Fruit fly (Drosophila melanogaster) whole organism, embryonic: ENCODE measurements around the gene sra.

Experiments
- Bdp1 ChIP-seq: fragments of 200-800 bp; sonication (Bioruptor generic); optimal IDR thresholded peaks from 3 replicates; lab custom pipeline; 2016; ENCODE audit warnings: missing biosample characterization, missing genetic modification characterization
- CG1024 ChIP-seq: fragments of 200-800 bp; sonication (Bioruptor generic); IDR thresholded peaks from 2 replicates; pipeline ENCODE4 v1.3.6; 2022; ENCODE audit warnings: missing biosample characterization, missing genetic modification characterization
- CG10366 ChIP-seq: fragments of 200-800 bp; sonication (Bioruptor generic); IDR thresholded peaks from 2 replicates; pipeline ENCODE4 v1.3.6; 2022; ENCODE audit warnings: missing biosample characterization, missing genetic modification characterization
- CG10431 ChIP-seq: fragments of 200-800 bp; sonication (Bioruptor generic); optimal IDR thresholded peaks from 3 replicates; lab custom pipeline; 2018; ENCODE audit warnings: missing biosample characterization, mild to moderate bottlenecking, missing genetic modification characterization
- CG12071 ChIP-seq: fragments of 200-800 bp; sonication (Bioruptor generic); optimal IDR thresholded peaks from 3 replicates; lab custom pipeline; 2018; ENCODE audit warnings: missing biosample characterization, mild to moderate bottlenecking, missing genetic modification characterization
- CG12104 ChIP-seq: fragments of 200-800 bp; sonication (Bioruptor generic); optimal IDR thresholded peaks from 3 replicates; lab custom pipeline; 2016; ENCODE audit warnings: missing biosample characterization, missing genetic modification characterization
- CG12391 ChIP-seq: fragments of 200-800 bp; sonication (Bioruptor generic); optimal IDR thresholded peaks from 3 replicates; lab custom pipeline; 2018; ENCODE audit warnings: missing biosample characterization, mild to moderate bottlenecking, missing genetic modification characterization, moderate library complexity
- CG12659 ChIP-seq: fragments of 200-800 bp; sonication (Bioruptor generic); optimal IDR thresholded peaks from 3 replicates; lab custom pipeline; 2017; ENCODE audit warnings: mild to moderate bottlenecking, missing biosample characterization, missing genetic modification reagents, missing genetic modification characterization
- CG14441 ChIP-seq: fragments of 200-800 bp; sonication (Bioruptor generic); IDR thresholded peaks from 2 replicates; pipeline ENCODE4 v1.3.6; 2022; ENCODE audit warnings: missing biosample characterization, missing genetic modification characterization
- CG15514 ChIP-seq: fragments of 200-800 bp; sonication (Bioruptor generic); optimal IDR thresholded peaks from 3 replicates; lab custom pipeline; 2017; ENCODE audit warnings: missing biosample characterization, missing genetic modification characterization, mild to moderate bottlenecking, moderate library complexity, missing genetic modification reagents
- CG1603 ChIP-seq: fragments of 200-800 bp; sonication (Bioruptor generic); optimal IDR thresholded peaks from 2 replicates; lab custom pipeline; 2019; ENCODE audit warnings: missing biosample characterization, mild to moderate bottlenecking, missing genetic modification characterization, moderate library complexity
- CG1647 ChIP-seq: fragments of 200-800 bp; sonication (Bioruptor generic); optimal IDR thresholded peaks from 3 replicates; lab custom pipeline; 2016; ENCODE audit warnings: missing biosample characterization, missing genetic modification characterization
- CG18011 ChIP-seq: fragments of 200-800 bp; sonication (Bioruptor generic); optimal IDR thresholded peaks from 2 replicates; lab custom pipeline; 2017; ENCODE audit warnings: missing biosample characterization, missing genetic modification characterization, mild to moderate bottlenecking, moderate library complexity, missing genotype
- CG3065 ChIP-seq: fragments of 200-800 bp; sonication (Bioruptor generic); optimal IDR thresholded peaks from 2 replicates; lab custom pipeline; 2016; ENCODE audit warnings: missing biosample characterization, missing genetic modification characterization
- CG4424 ChIP-seq: fragments of 200-800 bp; sonication (Bioruptor generic); optimal IDR thresholded peaks from 3 replicates; lab custom pipeline; 2016; ENCODE audit warnings: missing biosample characterization, missing genetic modification characterization
- CG5180 ChIP-seq: fragments of 200-800 bp; sonication (Bioruptor generic); optimal IDR thresholded peaks from 3 replicates; lab custom pipeline; 2017; ENCODE audit warnings: missing biosample characterization, missing genetic modification characterization, mild to moderate bottlenecking, moderate library complexity, missing genetic modification reagents
- CG6791 ChIP-seq: fragments of 200-800 bp; sonication (Bioruptor generic); IDR thresholded peaks from 3 replicates; pipeline ENCODE4 v1.3.6; 2022; ENCODE audit warnings: missing biosample characterization, missing genetic modification characterization; ENCODE audit not compliant: partially characterized antibody
- CHES-1-like ChIP-seq: fragments of 200-800 bp; sonication (Bioruptor generic); optimal IDR thresholded peaks from 2 replicates; lab custom pipeline; 2016; ENCODE audit warnings: missing biosample characterization, missing genetic modification characterization
- CTCF ChIP-seq: fragments of 200-800 bp; sonication (Bioruptor generic); optimal IDR thresholded peaks from 2 replicates; lab custom pipeline; 2017; ENCODE audit warnings: missing biosample characterization, mild to moderate bottlenecking, missing genetic modification characterization, moderate library complexity
- CoRest ChIP-seq: fragments of 200-800 bp; sonication (Bioruptor generic); optimal IDR thresholded peaks from 3 replicates; lab custom pipeline; 2018; ENCODE audit warnings: missing biosample characterization, mild to moderate bottlenecking, missing genetic modification characterization, moderate library complexity
- Doc3 ChIP-seq: fragments of 200-800 bp; sonication (Bioruptor generic); IDR thresholded peaks from 3 replicates; pipeline ENCODE4 v1.3.6; 2022; ENCODE audit warnings: missing biosample characterization, missing genetic modification characterization; ENCODE audit not compliant: partially characterized antibody
- HLH4C ChIP-seq: fragments of 200-800 bp; sonication (Bioruptor generic); IDR thresholded peaks from 3 replicates; pipeline ENCODE4 v1.3.6; 2022; ENCODE audit warnings: missing biosample characterization, missing genetic modification characterization; ENCODE audit not compliant: partially characterized antibody
- Lpt ChIP-seq: fragments of >200 bp; optimal IDR thresholded peaks from 2 replicates; lab custom pipeline; 2018; ENCODE audit warnings: missing biosample characterization, missing genetic modification characterization
- Meics ChIP-seq: fragments of 200-800 bp; sonication (Bioruptor generic); optimal IDR thresholded peaks from 2 replicates; lab custom pipeline; 2017; ENCODE audit warnings: missing biosample characterization, mild to moderate bottlenecking, missing genetic modification characterization
- Six4 ChIP-seq: fragments of 200-800 bp; sonication (Bioruptor generic); optimal IDR thresholded peaks from 2 replicates; lab custom pipeline; 2016; ENCODE audit warnings: missing biosample characterization, missing genetic modification characterization
- Xbp1 ChIP-seq: fragments of 200-800 bp; sonication (Bioruptor generic); optimal IDR thresholded peaks from 3 replicates; lab custom pipeline; 2016; ENCODE audit warnings: missing biosample characterization, mild to moderate bottlenecking, missing genetic modification characterization
- ash1 ChIP-seq: fragments of 200-800 bp; sonication (Bioruptor generic); optimal IDR thresholded peaks from 2 replicates; lab custom pipeline; 2018; ENCODE audit warnings: missing biosample characterization, mild to moderate bottlenecking, missing genetic modification characterization
- bab2 ChIP-seq: fragments of 200-800 bp; sonication (Bioruptor generic); optimal IDR thresholded peaks from 2 replicates; lab custom pipeline; 2016; ENCODE audit warnings: missing biosample characterization, missing genetic modification characterization
- bbx ChIP-seq: fragments of 200-800 bp; sonication (Bioruptor generic); IDR thresholded peaks from 2 replicates; pipeline ENCODE4 v1.3.6; 2022; ENCODE audit warnings: missing biosample characterization, missing genetic modification characterization; ENCODE audit not compliant: partially characterized antibody
- chif ChIP-seq, 2 experiments: fragments of 200-800 bp; sonication (Bioruptor generic); optimal IDR thresholded peaks; 3 replicates each; lab custom pipeline; 2016; ENCODE audit warnings: missing biosample characterization in 2 of 2, missing genetic modification characterization in 2 of 2
- crc ChIP-seq: fragments of 200-800 bp; sonication (Bioruptor generic); optimal IDR thresholded peaks from 2 replicates; lab custom pipeline; 2016; ENCODE audit warnings: missing biosample characterization, missing genetic modification characterization
- dpn ChIP-seq, 2 experiments: fragments of 200-800 bp; sonication (Bioruptor generic); optimal IDR thresholded peaks; 3 replicates each; lab custom pipeline; 2016; ENCODE audit warnings: missing biosample characterization in 2 of 2, missing genetic modification characterization in 2 of 2
- fu2 ChIP-seq: fragments of 200-800 bp; sonication (Bioruptor generic); optimal IDR thresholded peaks from 2 replicates; lab custom pipeline; 2016; ENCODE audit warnings: missing biosample characterization, missing genetic modification characterization
- ham ChIP-seq: fragments of 200-800 bp; sonication (Bioruptor generic); IDR thresholded peaks from 2 replicates; pipeline ENCODE4 v1.3.6; 2022; ENCODE audit warnings: missing biosample characterization, missing genetic modification characterization
- hb ChIP-seq: fragments of 200-800 bp; sonication (Bioruptor generic); IDR thresholded peaks from 3 replicates; pipeline ENCODE4 v1.3.6; 2022; ENCODE audit warnings: missing biosample characterization, missing genetic modification characterization; ENCODE audit not compliant: partially characterized antibody
- her ChIP-seq: fragments of 200-800 bp; sonication (Bioruptor generic); optimal IDR thresholded peaks from 2 replicates; lab custom pipeline; 2016; ENCODE audit warnings: missing biosample characterization, missing genetic modification characterization
- kay ChIP-seq: fragments of 200-800 bp; sonication (Bioruptor generic); optimal IDR thresholded peaks from 2 replicates; lab custom pipeline; 2016; ENCODE audit warnings: missing biosample characterization, missing genetic modification characterization
- ken ChIP-seq: fragments of 200-800 bp; sonication (Bioruptor generic); IDR thresholded peaks from 3 replicates; pipeline ENCODE4 v1.3.6; 2022; ENCODE audit warnings: missing biosample characterization, missing genetic modification characterization
- lola ChIP-seq, 3 experiments: fragments of >200 bp in 2 of 3; fragments of 200-800 bp in 1 of 3; sonication (Bioruptor generic) in 1 of 3; optimal IDR thresholded peaks; 2 replicates each; lab custom pipeline; 2017 to 2019; ENCODE audit warnings: missing biosample characterization in 3 of 3, missing genetic modification characterization in 3 of 3, mild to moderate bottlenecking in 1 of 3, moderate library complexity in 1 of 3
- oc ChIP-seq: fragments of 200-800 bp; sonication (Bioruptor generic); optimal IDR thresholded peaks from 2 replicates; lab custom pipeline; 2018; ENCODE audit warnings: missing biosample characterization, mild to moderate bottlenecking, missing genetic modification characterization, moderate library complexity
- pan ChIP-seq, 4 experiments: fragments of >200 bp in 3 of 4; fragments of 200-800 bp in 1 of 4; sonication (Bioruptor generic) in 1 of 4; optimal IDR thresholded peaks in 3 of 4; IDR thresholded peaks in 1 of 4; 2 replicates each; pipeline versions ENCODE4 v1.3.6 to Lab custom; 2017 to 2022; ENCODE audit warnings: missing biosample characterization in 2 of 4, missing genetic modification characterization in 2 of 4, mixed read lengths in 1 of 4
- pb ChIP-seq: fragments of 200-800 bp; sonication (Bioruptor generic); optimal IDR thresholded peaks from 3 replicates; lab custom pipeline; 2016; ENCODE audit warnings: missing biosample characterization, missing genetic modification characterization
- pnt ChIP-seq: fragments of 200-800 bp; sonication (Bioruptor generic); optimal IDR thresholded peaks from 3 replicates; lab custom pipeline; 2016; ENCODE audit warnings: missing biosample characterization, missing genetic modification characterization
- ranshi ChIP-seq: fragments of 200-800 bp; sonication (Bioruptor generic); IDR thresholded peaks from 2 replicates; pipeline ENCODE4 v1.3.6; 2022; ENCODE audit warnings: missing biosample characterization, missing genetic modification characterization
- tio ChIP-seq: fragments of 200-800 bp; sonication (Bioruptor generic); optimal IDR thresholded peaks from 2 replicates; lab custom pipeline; 2017; ENCODE audit warnings: missing biosample characterization, missing genetic modification characterization, inconsistent platforms
- tll ChIP-seq, 2 experiments: fragments of 200-800 bp in 1 of 2; fragments of >200 bp in 1 of 2; sonication (Bioruptor generic) in 1 of 2; optimal IDR thresholded peaks; 2 replicates each; lab custom pipeline; 2017 to 2019; ENCODE audit warnings: missing biosample characterization in 2 of 2, missing genetic modification characterization in 2 of 2, mild to moderate bottlenecking in 1 of 2, moderate library complexity in 1 of 2
- tup ChIP-seq: fragments of 200-800 bp; sonication (Bioruptor generic); optimal IDR thresholded peaks from 2 replicates; lab custom pipeline; 2016; ENCODE audit warnings: missing biosample characterization, mild to moderate bottlenecking, missing genetic modification characterization, moderate library complexity

sra gene

dm6 chr3R:16236713-16237641, 50.2 kb downstream of the sra start (continued):
- no peak for TF ChIP-seq CG10366 (GFP tag; lab: Robert Waterston, UW)
- TF ChIP-seq bbx (GFP tag; lab: Robert Waterston, UW): no peak
- TF ChIP-seq ham (GFP tag; lab: Robert Waterston, UW): no peak
- no peak for TF ChIP-seq Lpt (GFP tag; lab: Kevin White, UChicago)
- TF ChIP-seq Xbp1: peak; percentile 98
- TF ChIP-seq CG12659 (GFP tag; lab: Kevin White, UChicago): peak; percentile 98
- peak; percentile 99 for TF ChIP-seq CoRest
- TF ChIP-seq CG5180: peak; percentile 92
- TF ChIP-seq bab2: peak; percentile 88
- peak; percentile 91 for TF ChIP-seq CG12071 (GFP tag; lab: Kevin White, UChicago)
- no peak for TF ChIP-seq hb (GFP tag; lab: Robert Waterston, UW)
- TF ChIP-seq ash1 (GFP tag; lab: Kevin White, UChicago): peak; percentile 81
- TF ChIP-seq ranshi (GFP tag; lab: Robert Waterston, UW): no peak
- TF ChIP-seq CG1603: peak; percentile 72
- peak; percentile 64 for TF ChIP-seq fu2 (GFP tag; lab: Kevin White, UChicago)
- TF ChIP-seq CG1647 (GFP tag; lab: Kevin White, UChicago): peak; percentile 82
- peak; percentile 70 for TF ChIP-seq Bdp1 (GFP tag; lab: Kevin White, UChicago)
- peak; percentile 62 to 81 for TF ChIP-seq chif (GFP tag; optimal IDR thresholded peaks at IDR 0.05; lab: Kevin White, UChicago)
- peak; percentile 97 for TF ChIP-seq Meics (GFP tag; lab: Kevin White, UChicago)
- peak; percentile 76 for TF ChIP-seq crc (GFP tag; lab: Kevin White, UChicago)
- TF ChIP-seq Doc3 (GFP tag; lab: Robert Waterston, UW): no peak
- TF ChIP-seq pnt (GFP tag; lab: Kevin White, UChicago): peak; percentile 79
- peak in 1 of 3 experiments; percentile 97 for TF ChIP-seq lola (GFP tag; optimal IDR thresholded peaks at IDR 0.05; lab: Kevin White, UChicago)
- peak; percentile 96 for TF ChIP-seq tio (GFP tag; lab: Kevin White, UChicago)
- TF ChIP-seq pan (optimal IDR thresholded peaks at IDR 0.05; lab: Kevin White, UChicago): no peak
- no peak for TF ChIP-seq pan (GFP tag; optimal IDR thresholded peaks at IDR 0.05 in 1 of 2, IDR thresholded peaks at IDR 0.05 in 1 of 2)
- peak; percentile 92 for TF ChIP-seq CG15514 (GFP tag; lab: Kevin White, UChicago)
- peak; percentile 97 for TF ChIP-seq CG12104 (GFP tag; lab: Kevin White, UChicago)
- no peak for TF ChIP-seq CG1024 (GFP tag; lab: Robert Waterston, UW)
- TF ChIP-seq ken (GFP tag; lab: Robert Waterston, UW): no peak
- TF ChIP-seq CG14441 (GFP tag; lab: Robert Waterston, UW): no peak
- TF ChIP-seq CG18011 (GFP tag; lab: Kevin White, UChicago): peak; percentile 85
- TF ChIP-seq CHES-1-like (GFP tag; lab: Kevin White, UChicago): peak; percentile 82
- peak; percentile 99 for TF ChIP-seq CG12391 (tag; lab: Kevin White, UChicago)
- TF ChIP-seq oc (tag; lab: Kevin White, UChicago): peak; percentile 99
- no peak for TF ChIP-seq CG6791 (GFP tag; lab: Robert Waterston, UW)
- TF ChIP-seq CG10431 (GFP tag; lab: Kevin White, UChicago): peak; percentile 94
- peak; percentile 97 for TF ChIP-seq Six4 (GFP tag; lab: Kevin White, UChicago)
- TF ChIP-seq tup (GFP tag; lab: Kevin White, UChicago): peak; percentile 87
- TF ChIP-seq kay: peak; percentile 98
- no peak for TF ChIP-seq HLH4C (GFP tag; lab: Robert Waterston, UW)
- peak; percentile 59 for TF ChIP-seq pb (GFP tag; lab: Kevin White, UChicago)
- TF ChIP-seq her (GFP tag; lab: Kevin White, UChicago): peak; percentile 57
- peak; percentile 97 for TF ChIP-seq CG4424
- TF ChIP-seq dpn (GFP tag; optimal IDR thresholded peaks at IDR 0.05; lab: Kevin White, UChicago): peak; percentile 86 to 98
- peak; percentile 60 for TF ChIP-seq CTCF (GFP tag; lab: Kevin White, UChicago)
- TF ChIP-seq tll (GFP tag; optimal IDR thresholded peaks at IDR 0.05; lab: Kevin White, UChicago): no peak
- peak; percentile 92 for TF ChIP-seq CG3065 (GFP tag; lab: Kevin White, UChicago)
